Worm (Caenorhabditis elegans) whole organism, mixed stage, embryonic: Measurements from ENCODE around the gene zip-9.
A peak's percentile ranks its signal among the peaks of the same experiment; 100 is the strongest.

Source experiments
- M03D4.4 ChIP-seq: sonication (generic microtip); optimal IDR thresholded peaks from 2 replicates; lab custom pipeline; 2017; ENCODE audit warnings: mild to moderate bottlenecking, missing genetic modification characterization, missing compliant biosample characterization
- bed-3 ChIP-seq: fragments of 200-800 bp; sonication (Bioruptor generic); optimal IDR thresholded peaks from 3 replicates; lab custom pipeline; 2018; ENCODE audit warnings: mild to moderate bottlenecking, missing genetic modification characterization, moderate library complexity, missing compliant biosample characterization
- blmp-1 ChIP-seq: fragments of 150-350 bp; optimal IDR thresholded peaks from 2 replicates; lab custom pipeline; 2014; ENCODE audit warnings: missing biosample characterization, missing genetic modification characterization
- ceh-39 ChIP-seq: fragments of 150-350 bp; optimal IDR thresholded peaks from 2 replicates; lab custom pipeline; 2014; ENCODE audit warnings: missing biosample characterization, missing genetic modification characterization
- ceh-43 ChIP-seq: fragments of 200-800 bp; sonication (Bioruptor generic); optimal IDR thresholded peaks from 2 replicates; lab custom pipeline; 2018; ENCODE audit warnings: mild to moderate bottlenecking, missing genetic modification characterization, moderate library complexity, missing compliant biosample characterization
- ceh-83 ChIP-seq: fragments of 200-800 bp; sonication (Bioruptor generic); optimal IDR thresholded peaks from 2 replicates; lab custom pipeline; 2018; ENCODE audit warnings: mild to moderate bottlenecking, missing genetic modification characterization, missing compliant biosample characterization
- ces-1 ChIP-seq: fragments of 150-350 bp; optimal IDR thresholded peaks from 2 replicates; lab custom pipeline; 2014; ENCODE audit warnings: missing biosample characterization, missing genetic modification reagents, missing genetic modification characterization
- cnd-1 ChIP-seq: fragments of 200-800 bp; sonication (Bioruptor generic); optimal IDR thresholded peaks from 2 replicates; lab custom pipeline; 2018; ENCODE audit warnings: mild to moderate bottlenecking, missing genetic modification characterization, missing compliant biosample characterization
- drap-1 ChIP-seq: fragments of 200-800 bp; sonication (Bioruptor generic); optimal IDR thresholded peaks from 3 replicates; lab custom pipeline; 2018; ENCODE audit warnings: mild to moderate bottlenecking, missing genetic modification characterization, missing compliant biosample characterization
- flh-1 ChIP-seq: fragments of 200-800 bp; sonication (Bioruptor generic); optimal IDR thresholded peaks from 2 replicates; lab custom pipeline; 2018; ENCODE audit warnings: mild to moderate bottlenecking, missing genetic modification characterization, moderate library complexity, missing compliant biosample characterization
- hlh-1 ChIP-seq: fragments of 150-350 bp; optimal IDR thresholded peaks from 2 replicates; lab custom pipeline; 2014; ENCODE audit warnings: missing biosample characterization, missing genetic modification reagents, missing genetic modification characterization
- lin-32 ChIP-seq: fragments of 200-800 bp; sonication (Bioruptor generic); optimal IDR thresholded peaks from 2 replicates; lab custom pipeline; 2018; ENCODE audit warnings: mild to moderate bottlenecking, missing genetic modification characterization, missing compliant biosample characterization
- lsy-2 ChIP-seq: fragments of 150-350 bp; optimal IDR thresholded peaks from 2 replicates; lab custom pipeline; 2014; ENCODE audit warnings: missing biosample characterization, missing genetic modification characterization
- mab-5 ChIP-seq: fragments of 150-350 bp; optimal IDR thresholded peaks from 2 replicates; lab custom pipeline; 2014; ENCODE audit warnings: missing biosample characterization, missing genetic modification characterization
- mep-1 ChIP-seq: fragments of 150-350 bp; optimal IDR thresholded peaks from 2 replicates; lab custom pipeline; 2017; ENCODE audit warnings: missing biosample characterization, missing genetic modification reagents, missing genetic modification characterization, inconsistent platforms
- mls-2 ChIP-seq: sonication (generic microtip); optimal IDR thresholded peaks from 2 replicates; lab custom pipeline; 2016; ENCODE audit warnings: mild to moderate bottlenecking, missing genetic modification characterization, moderate library complexity, missing compliant biosample characterization
- nhr-12 ChIP-seq: fragments of 150-350 bp; optimal IDR thresholded peaks from 2 replicates; lab custom pipeline; 2014; ENCODE audit warnings: missing biosample characterization, missing genetic modification characterization
- nhr-2 ChIP-seq: fragments of 150-350 bp; optimal IDR thresholded peaks from 2 replicates; lab custom pipeline; 2014; ENCODE audit warnings: missing biosample characterization, missing genetic modification characterization
- nhr-237 ChIP-seq: fragments of 150-350 bp; optimal IDR thresholded peaks from 2 replicates; lab custom pipeline; 2014; ENCODE audit warnings: missing biosample characterization, missing genetic modification characterization
- nhr-76 ChIP-seq: sonication (generic microtip); optimal IDR thresholded peaks from 2 replicates; lab custom pipeline; 2017; ENCODE audit warnings: missing biosample characterization, missing genetic modification characterization
- sem-2 ChIP-seq: fragments of 200-800 bp; sonication (Bioruptor generic); optimal IDR thresholded peaks from 2 replicates; lab custom pipeline; 2018; ENCODE audit warnings: mild to moderate bottlenecking, missing genetic modification characterization, missing compliant biosample characterization
- sptf-1 ChIP-seq: sonication (generic microtip); optimal IDR thresholded peaks from 2 replicates; lab custom pipeline; 2017; ENCODE audit warnings: mild to moderate bottlenecking, missing genetic modification characterization, moderate library complexity, missing compliant biosample characterization
- tbx-8 ChIP-seq: fragments of 200-800 bp; sonication (Bioruptor generic); optimal IDR thresholded peaks from 2 replicates; lab custom pipeline; 2018; ENCODE audit warnings: mild to moderate bottlenecking, missing genetic modification characterization, moderate library complexity, missing compliant biosample characterization
- unc-120 ChIP-seq: sonication (generic microtip); optimal IDR thresholded peaks from 2 replicates; lab custom pipeline; 2017; ENCODE audit warnings: missing genetic modification characterization, missing compliant biosample characterization; ENCODE audit not compliant: poor library complexity, severe bottlenecking
- unc-39 ChIP-seq: fragments of 150-350 bp; optimal IDR thresholded peaks from 2 replicates; lab custom pipeline; 2014; ENCODE audit warnings: missing biosample characterization, missing genetic modification characterization
- unc-62 ChIP-seq: fragments of 150-350 bp; optimal IDR thresholded peaks from 2 replicates; lab custom pipeline; 2014; ENCODE audit warnings: missing biosample characterization, missing genetic modification reagents, missing genetic modification characterization
- zip-8 ChIP-seq: fragments of 150-350 bp; optimal IDR thresholded peaks from 2 replicates; lab custom pipeline; 2014; ENCODE audit warnings: missing biosample characterization, missing genetic modification characterization
- ztf-11 ChIP-seq: fragments of 150-350 bp; optimal IDR thresholded peaks from 2 replicates; lab custom pipeline; 2014; ENCODE audit warnings: missing biosample characterization, missing genetic modification characterization

zip-9 gene

DNA sequence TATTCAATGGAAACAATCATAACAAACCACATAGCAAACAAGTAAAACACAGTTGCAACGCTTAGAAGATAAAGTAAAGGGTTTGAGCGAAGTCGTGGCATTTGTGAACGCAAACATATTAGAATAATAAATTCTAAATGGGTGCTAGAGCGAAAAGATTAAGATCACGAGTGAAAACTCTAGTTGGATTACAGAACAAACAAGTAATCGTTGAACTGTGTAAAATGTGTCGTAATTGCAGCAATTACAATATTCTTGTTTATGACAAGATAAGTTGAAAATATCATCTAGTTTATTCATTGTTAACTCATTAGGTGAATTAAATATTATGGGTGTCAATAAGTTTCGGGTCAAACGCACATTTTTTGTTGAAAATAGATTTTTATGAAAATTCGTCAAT is 39.6 kb upstream of the zip-9 start, which contains the start of gene F32D8.8:
Gene F32D8.8, minus strand, starts transcription at position 101 of the 400 bp plus-strand sequence.
- TF ChIP-seq ceh-43 (GFP tag; lab: Kevin White, UChicago) (no peak), blmp-1 (tag; lab: Kevin White, UChicago) (no peak)
- TF ChIP-seq, all 35 proteins: peak for 0

DNA sequence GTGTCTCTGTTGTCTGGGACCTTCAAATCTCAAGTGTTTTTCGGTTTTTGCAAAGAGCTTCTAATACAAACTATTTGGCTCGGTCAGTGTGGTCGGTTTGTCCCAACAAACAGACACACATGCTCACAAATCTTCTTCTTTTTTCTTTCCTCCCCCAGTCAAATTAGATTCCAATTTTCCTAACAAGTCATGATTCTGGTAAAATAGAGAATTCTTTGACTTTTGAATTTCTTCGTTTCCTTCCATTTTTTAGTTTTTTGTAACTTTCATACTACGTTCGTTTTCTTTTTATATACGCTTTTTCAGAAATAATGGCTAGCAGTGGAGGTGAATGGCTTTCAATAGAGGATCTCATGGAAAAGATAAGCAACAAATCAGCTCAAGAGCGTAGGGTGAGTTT is 38.5 kb upstream of the zip-9 start, which contains the start of gene F32D8.15:
Gene F32D8.15, plus strand, starts transcription at position 301 of the 400 bp plus-strand sequence.
- TF ChIP-seq mls-2 (tag; lab: Kevin White, UChicago) (no peak), ces-1 (peak; percentile 48)

DNA sequence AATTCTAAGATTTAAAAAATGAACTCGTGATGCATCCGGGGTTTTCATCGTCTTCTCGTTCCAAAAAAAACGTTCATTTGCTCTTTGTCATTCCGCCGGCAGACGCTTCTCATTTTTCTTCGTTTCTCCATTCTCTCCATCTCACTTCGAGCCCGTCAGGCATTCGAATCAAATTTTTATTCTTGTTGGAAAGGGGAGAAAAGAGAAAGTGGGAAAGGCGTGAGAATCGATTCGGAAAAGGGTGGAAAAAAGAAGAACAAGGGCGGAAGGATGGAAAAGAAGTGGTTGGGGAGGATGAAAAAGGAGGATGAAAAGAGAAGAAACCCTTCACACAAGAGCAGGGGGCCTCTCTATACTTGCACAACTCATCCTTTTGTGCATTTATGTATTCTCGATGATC is 37.5 kb upstream of the zip-9 start:
- TF ChIP-seq ces-1, result peak; percentile 68
- TF ChIP-seq unc-39 (tag; lab: Kevin White, UChicago), result no peak
- peak; percentile 6 for TF ChIP-seq unc-120 (tag; lab: Kevin White, UChicago)
- no peak for TF ChIP-seq lsy-2 (tag; lab: Kevin White, UChicago)

DNA sequence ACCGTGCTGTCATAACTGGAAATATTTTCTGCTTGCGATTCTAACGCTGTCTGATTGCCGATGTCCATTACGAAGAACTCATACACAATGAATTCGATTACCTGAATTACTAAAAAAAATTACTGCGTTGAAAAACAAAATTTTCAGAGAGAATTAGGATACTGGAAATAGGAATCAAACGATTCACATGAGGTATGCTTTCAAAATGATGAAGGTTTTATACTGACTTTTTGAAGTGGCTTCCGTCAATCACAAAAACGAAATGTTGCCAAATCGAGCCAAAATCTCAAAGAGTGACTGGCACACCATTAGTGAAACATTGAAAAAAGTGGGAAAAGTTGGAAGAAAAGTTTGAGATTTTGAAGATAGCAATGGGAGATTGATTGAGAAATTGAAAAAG is 33.2 kb upstream of the zip-9 start, which contains the start of gene zzz-1:
Gene zzz-1, minus strand, starts transcription at position 101 of the 400 bp plus-strand sequence.
- TF ChIP-seq flh-1 (GFP tag; lab: Kevin White, UChicago), result no peak
- TF ChIP-seq bed-3, result no peak
- no peak for TF ChIP-seq blmp-1 (tag; lab: Kevin White, UChicago)
- TF ChIP-seq cnd-1, result no peak
- TF ChIP-seq ceh-83 (GFP tag; lab: Kevin White, UChicago), result no peak
- TF ChIP-seq hlh-1 (tag; lab: Kevin White, UChicago), result no peak
- no peak for TF ChIP-seq M03D4.4 (tag; lab: Kevin White, UChicago)
- no peak for TF ChIP-seq nhr-237
- TF ChIP-seq nhr-12 (tag; lab: Kevin White, UChicago), result no peak

DNA sequence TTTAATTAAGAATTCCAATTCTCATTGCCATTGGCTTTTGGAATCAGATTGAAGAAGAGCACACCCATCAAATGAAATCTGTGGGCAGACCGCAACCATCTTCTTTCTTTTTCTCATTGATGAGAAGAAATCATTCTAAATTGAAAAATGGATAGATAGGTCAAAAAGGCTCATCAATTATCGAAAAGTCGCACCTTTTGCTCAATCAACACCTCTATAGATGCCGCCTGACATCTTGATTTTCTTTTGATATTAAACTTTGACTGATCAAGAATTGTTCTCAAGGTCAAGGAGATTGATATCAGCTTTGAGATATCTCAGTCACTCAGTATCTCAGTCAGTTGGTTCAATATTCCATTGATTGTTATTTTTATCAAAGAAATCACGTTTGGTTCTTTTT is 32.3 kb upstream of the zip-9 start:
- TF ChIP-seq nhr-2 (no peak), nhr-237 (no peak), mab-5 (tag; lab: Kevin White, UChicago) (no peak), ztf-11 (tag; lab: Kevin White, UChicago) (no peak), ceh-39 (tag; lab: Kevin White, UChicago) (no peak), nhr-76 (tag; lab: Kevin White, UChicago) (no peak), cnd-1 (no peak), lsy-2 (tag; lab: Kevin White, UChicago) (no peak), ceh-83 (GFP tag; lab: Kevin White, UChicago) (no peak), blmp-1 (tag; lab: Kevin White, UChicago) (no peak), drap-1 (GFP tag; lab: Kevin White, UChicago) (no peak), hlh-1 (tag; lab: Kevin White, UChicago) (no peak)

DNA sequence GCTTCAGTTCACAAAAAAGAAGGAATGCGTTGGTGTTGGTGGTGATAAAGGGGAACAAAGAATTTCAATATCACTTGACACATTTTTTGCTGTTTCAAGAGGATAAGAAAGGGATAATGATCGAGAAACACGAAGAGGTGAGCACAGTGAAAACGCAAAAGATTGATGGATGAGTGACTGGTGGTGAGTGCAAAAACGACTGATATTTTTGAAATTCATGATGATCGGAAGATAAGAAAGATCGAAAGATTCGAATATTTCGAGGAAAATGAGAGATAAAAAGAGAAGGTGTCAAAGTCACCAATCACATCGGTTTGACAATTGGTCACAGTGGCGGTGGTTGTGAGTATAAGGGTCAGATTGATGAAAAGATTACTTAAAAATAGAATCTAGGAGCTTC is 26.3 kb upstream of the zip-9 start:
- TF ChIP-seq zip-8, result no peak
- TF ChIP-seq nhr-237, result no peak
- TF ChIP-seq tbx-8 (GFP tag; lab: Kevin White, UChicago), result no peak
- peak; percentile 81 for TF ChIP-seq unc-62 (GFP tag; lab: Kevin White, UChicago)
- no peak for TF ChIP-seq drap-1 (GFP tag; lab: Kevin White, UChicago)

DNA sequence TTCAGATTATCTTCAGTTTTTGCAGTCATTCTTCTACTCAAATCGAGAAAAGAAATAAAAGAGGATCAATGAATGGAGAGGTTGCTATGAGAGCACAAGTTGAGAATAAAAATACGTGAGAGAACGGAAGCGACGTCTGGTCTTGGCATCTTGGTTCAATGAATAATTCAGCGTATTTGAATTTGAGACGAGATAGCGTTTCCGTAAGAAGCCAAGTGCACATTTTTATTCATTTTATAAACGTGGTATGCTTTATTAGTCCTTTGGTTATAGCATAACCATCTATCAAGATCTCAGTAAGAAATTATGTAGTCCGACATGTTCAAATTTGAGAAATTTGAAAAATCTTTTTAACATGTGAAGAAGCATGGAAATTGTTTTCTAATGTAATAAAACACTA is 23.9 kb upstream of the zip-9 start, which contains the start of gene F58B4.2:
Gene F58B4.2, minus strand, starts transcription at position 101 of the 400 bp plus-strand sequence.
- TF ChIP-seq ceh-83 (GFP tag; lab: Kevin White, UChicago), result no peak
- no peak for TF ChIP-seq unc-120 (tag; lab: Kevin White, UChicago)
- no peak for TF ChIP-seq tbx-8 (GFP tag; lab: Kevin White, UChicago)
- TF ChIP-seq sem-2 (GFP tag; lab: Kevin White, UChicago), result no peak
- TF ChIP-seq mep-1, result no peak
- no peak for TF ChIP-seq lin-32 (GFP tag; lab: Kevin White, UChicago)
- no peak for TF ChIP-seq sptf-1 (tag; lab: Kevin White, UChicago)
- no peak for TF ChIP-seq nhr-2
